Worm (Caenorhabditis elegans) whole organism, late embryonic: ENCODE measurements around the gene srw-67.

Experiments used
- lin-11 ChIP-seq: fragments of 200-800 bp; sonication (Bioruptor generic); optimal IDR thresholded peaks from 2 replicates; lab custom pipeline; 2018; ENCODE audit warnings: mild to moderate bottlenecking, missing genetic modification characterization, missing compliant biosample characterization
- nfya-1 ChIP-seq: sonication (generic microtip); optimal IDR thresholded peaks from 2 replicates; lab custom pipeline; 2017; ENCODE audit warnings: missing genetic modification characterization, mild to moderate bottlenecking, missing compliant biosample characterization, antibody characterized with exemption, moderate library complexity
- nhr-11 ChIP-seq: fragments of 150-350 bp; optimal IDR thresholded peaks from 2 replicates; lab custom pipeline; 2014; ENCODE audit warnings: missing biosample characterization, missing genetic modification characterization

DNA sequence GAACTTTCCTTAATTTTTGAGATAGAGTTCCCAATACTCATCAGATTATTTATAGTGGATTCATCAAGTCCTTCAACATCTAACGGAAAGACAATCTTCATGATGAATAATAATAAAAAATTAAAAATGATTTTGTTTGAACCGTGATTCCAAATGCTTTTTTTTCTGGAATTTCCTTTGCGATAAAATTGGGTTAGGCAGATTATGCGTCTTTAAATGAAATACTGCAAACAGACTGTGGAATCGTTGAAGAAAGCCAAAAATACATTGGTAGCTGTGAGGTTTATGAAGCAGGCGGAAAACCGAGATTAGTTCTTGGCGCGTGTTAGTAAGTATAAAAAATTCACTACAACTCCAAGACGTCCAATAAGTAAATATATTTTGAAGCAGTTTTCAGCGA lies 9.1 kb downstream of the srw-67 start, which contains the start of gene srw-68:
- TF ChIP-seq nfya-1 (tag; lab: Kevin White, UChicago) (no peak), lin-11 (no peak), nhr-11 (tag; lab: Kevin White, UChicago) (no peak)
